Worm (Caenorhabditis elegans): ENCODE results near the gene jmjd-2.

jmjd-2 gene

ce11 chrII:14287277-14287676, 43.9 kb upstream of the jmjd-2 start, which contains the start of gene srh-41:
srh-41 (minus strand) TSS chrII:14287377.
- TF ChIP-seq mdl-1 (tag; optimal IDR thresholded peaks at IDR 0.05) = no peak
- TF ChIP-seq hpl-2 (GFP tag; optimal IDR thresholded peaks at IDR 0.05) = no peak
- no peak for TF ChIP-seq C16A3.4 (tag; optimal IDR thresholded peaks at IDR 0.05)
- no peak for TF ChIP-seq mef-2 (tag; optimal IDR thresholded peaks at IDR 0.05)
- no peak for TF ChIP-seq nhr-11 (tag; optimal IDR thresholded peaks at IDR 0.05)
- no peak for TF ChIP-seq grh-1 (GFP tag; IDR thresholded peaks at IDR 0.05)
- TF ChIP-seq lin-13 (GFP tag; optimal IDR thresholded peaks at IDR 0.05) = no peak
- TF ChIP-seq jun-1 (tag; optimal IDR thresholded peaks at IDR 0.05) = no peak
- no peak for TF ChIP-seq hlh-17 (GFP tag; optimal IDR thresholded peaks at IDR 0.05; ENCODE audit: borderline replicate concordance)
- no peak for TF ChIP-seq nhr-237 (tag; optimal IDR thresholded peaks at IDR 0.05)
- TF ChIP-seq snpc-4 (tag; optimal IDR thresholded peaks at IDR 0.05) = no peak
- no peak for TF ChIP-seq nhr-77 (tag; optimal IDR thresholded peaks at IDR 0.05)
- no peak for TF ChIP-seq snu-23 (GFP tag; optimal IDR thresholded peaks at IDR 0.05)
- TF ChIP-seq isw-1 (GFP tag; IDR thresholded peaks at IDR 0.05) = no peak
- TF ChIP-seq tlp-1 (tag; optimal IDR thresholded peaks at IDR 0.05) = no peak
- no peak for TF ChIP-seq nhr-76 (tag; optimal IDR thresholded peaks at IDR 0.05)
- TF ChIP-seq efl-1 (optimal IDR thresholded peaks at IDR 0.05) = no peak
- no peak for TF ChIP-seq efl-1 (GFP tag; optimal IDR thresholded peaks at IDR 0.05 in 1 of 2)
- TF ChIP-seq nhr-19 (GFP tag; conservative IDR thresholded peaks at IDR 0.05) = no peak

- TF ChIP-seq lsy-2 (tag; optimal IDR thresholded peaks at IDR 0.05) (no peak), elt-3 (tag; optimal IDR thresholded peaks at IDR 0.05) (no peak), mep-1 (tag; optimal IDR thresholded peaks at IDR 0.05) (no peak), sox-4 (tag; optimal IDR thresholded peaks at IDR 0.05) (no peak), xbp-1 (tag; optimal IDR thresholded peaks at IDR 0.05) (no peak), nhr-71 (tag; optimal IDR thresholded peaks at IDR 0.05) (no peak), zag-1 (tag; optimal IDR thresholded peaks at IDR 0.05) (no peak), snpc-4 (tag; optimal IDR thresholded peaks at IDR 0.05) (no peak), unc-30 (tag; optimal IDR thresholded peaks at IDR 0.05) (no peak)
Measured at ce11 chrII:14276409-14276808, 33.0 kb upstream of the jmjd-2 start, which contains the start of gene Y54G11A.3. Y54G11A.3 (plus strand) TSS chrII:14276621.

DNA sequence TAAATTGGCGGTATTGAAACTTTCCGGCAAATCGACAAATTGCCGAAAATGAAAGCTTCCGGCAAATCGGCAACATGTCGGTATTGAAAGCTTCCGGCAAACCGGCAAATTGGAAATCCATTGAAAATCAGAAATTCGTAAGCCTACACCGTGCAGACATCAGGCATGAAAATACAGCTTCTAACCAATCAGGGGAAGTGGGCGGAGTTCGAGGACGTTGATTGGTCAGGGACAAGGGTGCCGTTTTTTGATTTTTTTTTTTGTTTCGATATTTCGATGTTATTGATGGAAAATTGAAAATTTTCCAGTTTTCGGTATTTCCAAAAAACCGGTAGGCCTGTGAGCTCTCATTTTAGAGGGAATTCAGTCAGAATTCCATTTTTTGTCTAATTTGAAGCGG, 26.4 kb upstream of the jmjd-2 start:
- TF ChIP-seq snu-23 (GFP tag; optimal IDR thresholded peaks at IDR 0.05) = no peak

DNA sequence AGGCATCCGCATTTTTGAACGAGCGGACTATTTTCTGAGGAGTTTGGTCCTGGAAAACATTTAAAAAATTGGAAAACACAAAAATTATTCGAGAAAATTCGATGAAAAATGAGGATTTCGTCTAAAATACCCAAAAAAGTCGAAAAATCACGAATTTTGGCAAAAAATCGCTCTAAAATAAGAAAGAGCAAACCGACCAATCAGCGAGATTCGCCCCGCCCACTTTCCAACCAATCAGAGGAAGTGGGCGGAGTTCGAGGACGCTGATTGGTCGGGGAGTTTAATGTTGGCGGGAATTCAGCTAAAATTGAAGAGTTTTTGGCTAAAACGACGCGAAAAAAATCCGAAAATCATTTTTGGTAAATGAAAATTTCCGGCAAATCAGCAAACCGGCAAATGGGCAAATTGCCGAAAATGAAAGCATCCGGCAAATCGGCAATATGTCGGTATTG, 25.8 kb upstream of the jmjd-2 start, which contains the start of gene Y54G11A.1:
Y54G11A.1 (minus strand) TSS at position 51 of the 452 bp plus-strand sequence.
- TF ChIP-seq zip-4 (GFP tag; optimal IDR thresholded peaks at IDR 0.05) (no peak), unc-30 (tag; optimal IDR thresholded peaks at IDR 0.05) (no peak), nhr-28 (tag; optimal IDR thresholded peaks at IDR 0.05) (no peak), xbp-1 (tag; optimal IDR thresholded peaks at IDR 0.05) (no peak), sox-4 (tag; optimal IDR thresholded peaks at IDR 0.05) (no peak), fos-1 (tag; optimal IDR thresholded peaks at IDR 0.05) (no peak), lsy-2 (tag; optimal IDR thresholded peaks at IDR 0.05) (no peak), fkh-10 (GFP tag; optimal IDR thresholded peaks at IDR 0.05) (no peak), hlh-4 (tag; optimal IDR thresholded peaks at IDR 0.05) (no peak), nhr-20 (tag; optimal IDR thresholded peaks at IDR 0.05) (no peak), efl-1 (optimal IDR thresholded peaks at IDR 0.05) (no peak), efl-1 (GFP tag; optimal IDR thresholded peaks at IDR 0.05 in 1 of 2) (no peak), snu-23 (GFP tag; optimal IDR thresholded peaks at IDR 0.05) (no peak), lin-39 (tag; optimal IDR thresholded peaks at IDR 0.05) (no peak), nhr-19 (GFP tag; conservative IDR thresholded peaks at IDR 0.05) (no peak), unc-98 (GFP tag; IDR thresholded peaks at IDR 0.05) (no peak), lin-13 (GFP tag; optimal IDR thresholded peaks at IDR 0.05) (no peak)

DNA sequence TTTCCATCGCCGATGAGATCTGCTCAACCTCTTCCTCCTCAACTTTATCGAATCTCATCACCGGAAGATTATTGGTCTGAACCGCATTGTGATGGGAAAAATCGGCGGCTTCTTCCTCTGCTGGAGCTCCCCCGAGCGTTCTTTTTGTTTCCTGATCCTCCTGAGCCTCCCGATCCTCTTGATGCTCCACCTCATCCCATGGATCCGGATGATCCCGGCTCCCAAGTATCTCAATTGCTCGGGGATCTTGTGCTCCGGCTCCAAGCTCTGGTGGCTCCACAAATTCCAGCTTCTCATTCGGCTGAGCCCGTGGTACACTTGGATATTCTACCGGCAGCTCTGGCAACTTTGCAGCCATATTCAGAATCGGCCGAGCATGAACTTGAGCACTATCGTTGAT, 14.5 kb upstream of the jmjd-2 start:
- no peak for TF ChIP-seq ets-5 (GFP tag; IDR thresholded peaks at IDR 0.05)
- no peak for TF ChIP-seq ceh-8 (GFP tag; optimal IDR thresholded peaks at IDR 0.05)
- TF ChIP-seq fos-1 (tag; optimal IDR thresholded peaks at IDR 0.05) = no peak
- no peak for TF ChIP-seq dsc-1 (tag; optimal IDR thresholded peaks at IDR 0.05)
- no peak for TF ChIP-seq egl-27 (tag; optimal IDR thresholded peaks at IDR 0.05)
- TF ChIP-seq aha-1 (tag; optimal IDR thresholded peaks at IDR 0.05) = no peak
- no peak for TF ChIP-seq ceh-82 (tag; optimal IDR thresholded peaks at IDR 0.05)
- no peak for TF ChIP-seq tlp-1 (tag; optimal IDR thresholded peaks at IDR 0.05)
- no peak for TF ChIP-seq unc-62 (GFP tag; optimal IDR thresholded peaks at IDR 0.05)
- TF ChIP-seq hlh-4 (tag; optimal IDR thresholded peaks at IDR 0.05) = no peak
- no peak for TF ChIP-seq xbp-1 (tag; optimal IDR thresholded peaks at IDR 0.05)
- no peak for TF ChIP-seq hpl-2 (GFP tag; optimal IDR thresholded peaks at IDR 0.05)
- TF ChIP-seq nhr-11 (tag; optimal IDR thresholded peaks at IDR 0.05) = no peak
- TF ChIP-seq C04F5.9 (tag; optimal IDR thresholded peaks at IDR 0.05) = no peak
- TF ChIP-seq unc-30 (tag; optimal IDR thresholded peaks at IDR 0.05) = no peak
- no peak for TF ChIP-seq sup-37 (GFP tag; optimal IDR thresholded peaks at IDR 0.05)
- no peak for TF ChIP-seq ceh-90 (tag; optimal IDR thresholded peaks at IDR 0.05)
- no peak for TF ChIP-seq vab-15 (tag; optimal IDR thresholded peaks at IDR 0.05)
- no peak for TF ChIP-seq snpc-4 (tag; optimal IDR thresholded peaks at IDR 0.05)
